Worm (Caenorhabditis elegans): ENCODE data around the gene lgc-42.

ce11 chrIII:1975992-1976391 is 21.7 kb upstream of the lgc-42 start:
- TF ChIP-seq fkh-10 (GFP tag; optimal IDR thresholded peaks at IDR 0.05) (no peak), pha-4 (tag; optimal IDR thresholded peaks at IDR 0.05) (no peak), pha-2 (tag; optimal IDR thresholded peaks at IDR 0.05) (no peak), ceh-9 (tag; optimal IDR thresholded peaks at IDR 0.05) (no peak), fkh-6 (tag; optimal IDR thresholded peaks at IDR 0.05) (no peak), ceh-45 (GFP tag; IDR thresholded peaks at IDR 0.05) (no peak), gmeb-2 (tag; optimal IDR thresholded peaks at IDR 0.05) (no peak), nfya-1 (tag; optimal IDR thresholded peaks at IDR 0.05) (no peak), dmd-4 (tag; optimal IDR thresholded peaks at IDR 0.05; ENCODE audit: borderline replicate concordance) (no peak), lim-6 (tag; optimal IDR thresholded peaks at IDR 0.05) (no peak), eyg-1 (tag; optimal IDR thresholded peaks at IDR 0.05) (no peak), che-1 (tag; optimal IDR thresholded peaks at IDR 0.05) (no peak), unc-55 (GFP tag; optimal IDR thresholded peaks at IDR 0.05) (no peak)

All from whole organism, late embryonic.